Worm (Caenorhabditis elegans): ENCODE data around the gene vang-1.

ce11 chrX:2863946-2864345 is 21.7 kb upstream of the vang-1 start, which contains the start of gene F53B3.6:
- TF ChIP-seq ama-1 (optimal IDR thresholded peaks at IDR 0.05) = no peak
- no peak for TF ChIP-seq nhr-77 (tag; optimal IDR thresholded peaks at IDR 0.05)
